Worm (Caenorhabditis elegans) whole organism, late embryonic: ENCODE results near the gene F25A2.1.

Source experiments
- ahr-1 ChIP-seq: sonication (generic microtip); optimal IDR thresholded peaks from 2 replicates; lab custom pipeline; 2016; ENCODE audit warnings: missing genetic modification characterization, missing compliant biosample characterization
- ceh-31 ChIP-seq: sonication (generic microtip); optimal IDR thresholded peaks from 2 replicates; lab custom pipeline; 2016; ENCODE audit warnings: missing genetic modification characterization, missing compliant biosample characterization
- ceh-9 ChIP-seq: sonication (generic microtip); optimal IDR thresholded peaks from 2 replicates; lab custom pipeline; 2016; ENCODE audit warnings: mild to moderate bottlenecking, missing genetic modification characterization, inconsistent platforms, missing compliant biosample characterization
- dve-1 ChIP-seq: sonication (generic microtip); optimal IDR thresholded peaks from 2 replicates; lab custom pipeline; 2017; ENCODE audit warnings: antibody characterized with exemption, mild to moderate bottlenecking, missing genetic modification characterization, missing compliant biosample characterization
- eyg-1 ChIP-seq: sonication (generic microtip); optimal IDR thresholded peaks from 2 replicates; lab custom pipeline; 2016; ENCODE audit warnings: missing genotype, missing genetic modification characterization, missing compliant biosample characterization
- fkh-10 ChIP-seq: fragments of 150-350 bp; optimal IDR thresholded peaks from 2 replicates; lab custom pipeline; 2014; ENCODE audit warnings: missing biosample characterization, missing genetic modification reagents, missing genetic modification characterization
- nhr-232 ChIP-seq: sonication (generic microtip); optimal IDR thresholded peaks from 2 replicates; lab custom pipeline; 2016; ENCODE audit warnings: missing genetic modification characterization, missing compliant biosample characterization
- pha-4 ChIP-seq: fragments of 150-350 bp; optimal IDR thresholded peaks from 2 replicates; lab custom pipeline; 2018; ENCODE audit warnings: missing biosample characterization, missing genetic modification reagents, missing genetic modification characterization
- pqm-1 ChIP-seq: sonication (generic microtip); optimal IDR thresholded peaks from 2 replicates; lab custom pipeline; 2016; ENCODE audit warnings: missing genetic modification characterization, missing compliant biosample characterization
- ref-2 ChIP-seq: sonication (generic microtip); optimal IDR thresholded peaks from 2 replicates; lab custom pipeline; 2016; ENCODE audit warnings: missing genetic modification characterization, missing compliant biosample characterization
- unc-55 ChIP-seq: sonication (generic microtip); optimal IDR thresholded peaks from 2 replicates; lab custom pipeline; 2017; ENCODE audit warnings: missing biosample characterization, missing genetic modification reagents, missing genetic modification characterization

DNA sequence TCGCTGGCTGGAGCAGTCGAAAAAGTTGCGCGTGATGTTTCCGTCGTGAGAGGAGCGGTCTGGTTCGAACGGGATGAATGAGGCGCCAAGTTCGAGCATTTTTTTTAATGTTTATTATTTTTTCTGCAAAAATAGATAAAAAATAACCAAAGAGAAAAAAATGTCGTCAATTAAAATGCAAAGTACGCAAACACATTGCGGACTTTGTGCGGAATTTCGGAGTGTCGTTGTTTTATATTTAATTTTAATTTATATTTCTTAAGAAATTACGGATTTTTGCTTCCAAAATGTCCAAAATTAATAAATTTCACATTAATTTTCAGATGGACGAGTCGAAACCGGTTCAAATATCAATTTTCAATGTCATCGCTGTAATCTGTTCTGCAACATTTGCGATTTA lies 16.6 kb downstream of the F25A2.1 start, which contains the start of the genes wrb-1 and Y50D4A.4:
- no peak for TF ChIP-seq ahr-1 (tag; lab: Kevin White, UChicago)
- no peak for TF ChIP-seq eyg-1 (tag; lab: Kevin White, UChicago)
- no peak for TF ChIP-seq fkh-10 (GFP tag; lab: Kevin White, UChicago)
- peak; percentile 29 for TF ChIP-seq ref-2 (tag; lab: Kevin White, UChicago)
- TF ChIP-seq pha-4 (tag; lab: Kevin White, UChicago), result no peak
- no peak for TF ChIP-seq unc-55 (GFP tag; lab: Kevin White, UChicago)
- TF ChIP-seq ceh-9 (tag; lab: Kevin White, UChicago), result no peak
- no peak for TF ChIP-seq dve-1 (tag; lab: Kevin White, UChicago)
- TF ChIP-seq nhr-232 (tag; lab: Kevin White, UChicago), result no peak
- TF ChIP-seq ceh-31, result no peak
- no peak for TF ChIP-seq pqm-1 (tag; lab: Kevin White, UChicago)
